Fruit fly (Drosophila melanogaster) whole organism, larva: ENCODE measurements around the gene MTF-1.
A peak's percentile ranks its signal among the peaks of the same experiment; 100 is the strongest.

Experiments
- noc ChIP-seq: fragments of 200-800 bp; sonication (Bioruptor generic); optimal IDR thresholded peaks from 3 replicates; lab custom pipeline; 2019; ENCODE audit warnings: missing biosample characterization, mild to moderate bottlenecking, missing genetic modification characterization, moderate library complexity

MTF-1 gene

DNA sequence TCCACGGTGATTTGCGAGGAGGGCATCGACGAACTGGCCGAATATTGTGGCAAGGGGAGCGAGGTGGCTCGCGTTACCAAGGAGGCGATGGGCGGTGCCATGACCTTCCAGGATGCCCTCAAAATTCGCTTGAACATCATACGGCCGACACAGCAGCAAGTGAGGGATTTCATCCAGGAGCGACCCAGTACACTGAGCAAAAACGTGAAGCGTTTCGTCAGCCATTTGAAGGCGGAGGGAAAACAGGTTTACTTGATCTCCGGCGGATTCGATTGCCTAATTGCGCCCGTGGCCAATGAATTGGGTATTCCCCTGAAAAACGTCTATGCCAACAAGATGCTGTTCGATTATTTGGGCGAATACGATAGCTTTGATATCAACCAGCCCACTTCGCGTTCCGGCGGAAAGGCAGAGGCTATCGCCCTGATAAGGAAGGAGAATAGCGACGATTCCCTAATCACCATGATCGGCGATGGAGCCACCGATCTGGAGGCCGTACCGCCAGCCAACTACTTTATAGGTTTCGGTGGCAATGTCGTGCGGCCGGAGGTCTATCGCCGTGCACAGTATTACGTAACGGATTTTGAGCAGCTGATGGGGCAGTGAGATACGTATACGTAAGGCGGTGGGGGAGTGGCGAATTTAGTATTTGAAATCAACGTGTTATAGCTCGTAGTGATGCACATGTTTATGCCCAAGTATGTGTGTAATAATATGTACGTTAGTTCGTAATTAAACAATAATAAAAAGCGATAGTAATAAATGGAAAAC is 6.2 kb upstream of the MTF-1 start:
- TF ChIP-seq noc (tag; lab: Kevin White, UChicago), result no peak

dm6 chr3L:9424528-9424911 is 5.6 kb upstream of the MTF-1 start:
- no peak for TF ChIP-seq noc (tag; lab: Kevin White, UChicago)

DNA sequence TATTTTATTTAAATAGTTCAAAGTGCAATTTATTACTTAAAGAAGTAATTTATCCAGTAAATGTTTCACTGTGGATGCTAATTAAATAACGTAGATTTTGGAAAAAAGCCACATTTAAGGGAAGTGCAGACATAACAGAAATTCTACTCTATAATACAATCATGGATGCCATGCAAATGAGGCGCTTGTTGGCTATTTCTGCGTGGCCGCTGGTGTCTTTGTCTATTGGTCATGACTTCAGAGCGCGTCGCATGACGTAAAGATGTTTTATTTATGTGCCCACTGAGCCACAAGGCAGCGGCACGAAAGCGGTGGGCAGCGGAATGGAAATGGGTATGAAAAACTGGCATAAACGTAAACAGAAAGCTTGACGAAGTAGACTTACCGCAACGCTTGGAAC is 4.3 kb upstream of the MTF-1 start:
- no peak for TF ChIP-seq noc (tag; lab: Kevin White, UChicago)

DNA sequence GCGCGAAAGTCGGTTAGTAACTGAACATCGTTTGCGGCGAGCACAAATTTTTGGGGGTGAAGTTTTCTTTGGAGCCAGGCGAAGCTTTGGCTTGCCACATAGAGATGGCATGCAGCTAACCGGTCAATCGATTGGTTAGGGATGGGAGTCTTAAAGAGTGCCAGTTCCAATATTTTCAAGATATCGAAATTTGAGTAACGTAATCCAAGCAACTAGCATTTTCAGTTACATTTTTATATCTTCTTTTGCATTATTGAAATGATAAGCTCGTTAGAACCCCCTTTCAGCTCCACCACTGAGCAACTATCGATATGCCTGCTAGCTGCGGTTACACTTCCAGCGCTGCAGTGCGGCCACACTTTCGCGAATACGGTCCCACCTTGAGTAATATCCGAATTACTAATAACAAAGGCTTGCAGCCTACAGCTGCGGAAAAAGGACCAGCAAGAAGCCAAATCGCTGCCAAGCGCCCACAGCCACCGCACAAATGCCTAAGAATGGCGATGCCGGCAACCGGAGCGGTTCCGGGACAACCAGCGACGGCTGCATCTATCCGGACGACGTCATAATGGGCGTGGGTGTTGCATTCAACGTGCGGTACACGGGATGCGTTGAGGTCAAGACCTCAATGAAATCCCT is 3.3 kb upstream of the MTF-1 start, which contains the start of the genes Atat and Shc:
Atat (minus strand) TSS at position 103 of the 639 bp plus-strand sequence.
Shc (plus strand) TSS at position 355 of the 639 bp plus-strand sequence.
- peak; percentile 97 for TF ChIP-seq noc (tag; lab: Kevin White, UChicago)

- no peak for TF ChIP-seq noc (tag; lab: Kevin White, UChicago)
Observed at dm6 chr3L:9430608-9430952, 468 bp downstream of the MTF-1 start.

DNA sequence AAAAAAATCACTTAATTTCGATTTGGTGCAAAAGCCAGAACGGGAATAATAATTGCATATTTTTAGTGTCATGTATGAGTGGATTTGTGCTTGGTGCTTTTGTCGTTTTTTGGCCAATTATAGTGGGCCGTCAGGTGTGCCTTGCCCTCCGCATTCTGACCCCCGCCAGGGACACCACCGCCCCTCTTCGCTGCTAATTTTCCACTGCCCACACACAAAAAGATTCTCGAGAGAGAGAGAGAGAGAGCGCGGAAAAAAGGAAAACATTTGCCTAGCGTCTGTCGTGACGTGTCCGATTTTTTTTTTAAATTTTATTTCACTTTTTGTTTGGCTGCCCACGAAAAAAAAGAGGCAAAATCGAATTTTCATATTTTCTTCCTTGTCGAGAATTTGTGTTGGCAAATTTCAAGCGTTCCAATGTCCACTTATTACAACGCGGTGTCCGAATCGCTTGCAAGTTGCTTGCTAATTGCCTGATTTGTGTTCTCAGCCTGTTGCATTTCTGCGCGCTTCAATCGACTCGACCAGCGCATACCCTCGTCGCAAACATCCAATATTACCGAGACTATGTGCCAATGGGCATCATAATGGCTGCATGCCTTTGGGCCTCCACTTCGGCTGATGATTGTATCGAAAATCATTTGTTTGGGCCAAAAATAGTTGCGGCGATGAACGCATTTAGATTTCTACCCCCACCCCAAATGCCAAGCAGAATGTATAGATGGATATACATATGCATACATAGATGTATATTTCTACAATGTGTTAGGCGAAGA is 1.9 kb downstream of the MTF-1 start:
- no peak for TF ChIP-seq noc (tag; lab: Kevin White, UChicago)

DNA sequence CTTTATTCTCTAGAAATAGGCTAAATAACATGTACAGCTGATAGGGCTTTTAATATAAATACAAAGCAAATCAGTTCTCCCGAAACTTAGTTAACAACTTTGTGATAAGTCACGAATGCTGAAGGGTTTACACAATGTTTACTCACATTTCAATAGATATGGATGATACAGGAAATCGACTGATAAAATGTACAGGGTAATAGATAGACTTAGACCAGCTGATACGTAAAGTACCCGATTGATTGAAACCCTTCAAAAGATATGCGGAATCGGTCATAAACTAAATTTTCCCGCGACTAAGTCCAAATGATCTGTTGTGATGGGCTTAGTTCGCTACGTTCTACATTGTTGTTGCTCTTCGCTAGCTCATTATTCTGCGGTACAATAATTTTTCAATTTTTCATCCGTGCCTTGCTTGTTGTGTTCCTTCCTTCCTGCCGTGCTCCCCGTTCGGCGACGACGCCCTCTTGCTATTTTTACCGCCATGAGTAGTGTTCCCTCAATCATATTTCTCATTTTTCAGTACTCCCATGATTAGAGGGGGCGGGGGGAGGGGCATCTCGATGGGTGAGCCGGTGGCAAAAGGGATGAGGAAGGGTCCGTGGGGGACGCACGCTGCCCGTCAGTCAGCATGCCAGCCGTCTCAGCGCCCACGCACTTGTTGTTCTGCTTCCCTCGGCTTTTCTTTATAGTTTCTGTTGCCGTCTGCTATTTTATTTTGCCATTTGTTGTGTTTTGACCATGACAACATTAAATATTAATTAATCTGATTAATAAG is 2.9 kb downstream of the MTF-1 start:
- no peak for TF ChIP-seq noc (tag; lab: Kevin White, UChicago)

DNA sequence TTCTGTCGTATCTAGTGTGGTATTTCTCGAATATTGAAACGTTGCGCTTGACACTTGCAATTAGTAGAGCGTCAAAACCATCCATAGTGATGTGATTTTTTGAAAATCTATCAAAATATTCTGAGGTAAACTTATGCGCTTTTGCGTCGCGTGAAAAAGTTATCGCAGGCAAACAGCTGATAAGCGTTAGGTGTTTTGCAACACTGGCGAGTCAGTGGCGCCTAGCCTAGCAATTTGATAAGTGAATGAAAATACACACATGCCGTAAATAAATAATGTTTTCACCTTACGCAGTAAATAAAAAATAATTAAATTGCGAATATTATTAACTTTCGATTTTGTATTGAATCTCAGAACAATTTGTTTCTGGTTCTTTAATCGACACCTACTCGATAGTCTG is 5.2 kb downstream of the MTF-1 start, which contains the start of gene CG42526:
CG42526 (minus strand) TSS at position 85 of the 400 bp plus-strand sequence.
- no peak for TF ChIP-seq noc (tag; lab: Kevin White, UChicago)

dm6 chr3L:9435831-9436230 is 5.7 kb downstream of the MTF-1 start:
- TF ChIP-seq noc (tag; lab: Kevin White, UChicago), result no peak

dm6 chr3L:9438858-9439257 is 8.7 kb downstream of the MTF-1 start:
- TF ChIP-seq noc (tag; lab: Kevin White, UChicago), result no peak

DNA sequence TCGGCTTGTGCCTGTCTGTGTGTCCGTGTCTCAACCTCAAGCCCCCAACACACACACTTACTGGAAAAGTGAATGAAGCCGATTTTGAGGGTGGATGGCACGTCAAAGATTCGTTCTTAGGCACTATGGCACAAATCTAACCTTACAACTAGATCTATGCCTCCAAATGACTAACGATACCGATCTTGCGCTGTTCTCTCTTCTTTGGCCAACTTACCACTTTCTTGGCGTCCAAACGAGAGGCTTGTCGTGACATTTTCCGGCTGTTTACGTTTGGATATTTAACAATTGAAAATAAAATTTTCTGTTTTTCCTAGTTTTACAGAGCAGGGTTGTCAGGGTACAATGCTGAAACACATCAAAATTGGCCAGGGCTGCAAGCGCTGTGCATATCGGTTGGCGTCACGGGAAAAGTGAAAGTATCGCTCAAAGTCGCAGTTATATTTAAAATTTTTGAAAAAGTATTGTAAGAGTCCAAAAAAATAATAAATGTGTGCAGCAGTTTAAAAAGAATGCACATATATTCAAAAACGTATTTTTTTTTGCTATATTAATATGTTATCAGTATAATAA is 11.9 kb downstream of the MTF-1 start, which contains the start of the genes Bet3 and Nf-YA:
Bet3 (minus strand) TSS at position 361 of the 573 bp plus-strand sequence.
Nf-YA (minus strand) TSS at position 361 of the 573 bp plus-strand sequence.
- no peak for TF ChIP-seq noc (tag; lab: Kevin White, UChicago)

- no peak for TF ChIP-seq noc (tag; lab: Kevin White, UChicago)
Observed at dm6 chr3L:9442625-9443282, 12.6 kb downstream of the MTF-1 start, which contains the start of gene Srg3. TSS of gene Srg3 (plus strand) at chr3L:9443232.

- TF ChIP-seq noc (tag; lab: Kevin White, UChicago), result peak; percentile 11
Observed at dm6 chr3L:9446731-9447238, 16.7 kb downstream of the MTF-1 start, which contains the start of gene CG3529. TSS of gene CG3529 (plus strand) at chr3L:9446864.

DNA sequence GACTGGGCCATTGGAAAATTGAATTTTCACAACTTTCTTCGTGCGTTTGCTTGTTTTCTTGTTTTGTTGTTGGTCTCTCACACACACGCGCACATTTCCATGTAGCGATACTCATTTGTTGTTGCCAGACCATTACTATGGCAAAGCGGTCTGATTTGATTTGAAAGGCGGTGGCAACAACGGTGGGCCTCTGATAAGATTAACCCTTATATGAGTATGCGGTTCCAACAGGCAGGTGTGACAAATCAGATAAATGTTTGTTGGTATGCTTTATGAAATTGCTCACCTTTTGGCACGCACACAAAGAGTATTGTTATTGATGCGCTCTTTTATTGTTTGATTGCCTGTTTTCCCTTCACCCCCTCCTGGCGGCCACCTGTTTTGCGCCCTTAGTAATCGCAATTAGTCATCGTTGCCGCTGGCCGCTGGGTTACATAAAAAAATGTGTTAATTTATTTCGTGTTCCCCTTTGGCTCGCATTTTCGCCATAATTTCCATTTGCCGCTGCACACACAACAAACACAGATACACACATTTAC is 17.2 kb downstream of the MTF-1 start:
- TF ChIP-seq noc (tag; lab: Kevin White, UChicago), result peak; percentile 64
